Worm (Caenorhabditis elegans) whole organism, L1 larva: ENCODE results near the gene ddx-23.

Experiments used
- C16A3.4 ChIP-seq: fragments of 150-350 bp; optimal IDR thresholded peaks from 2 replicates; lab custom pipeline; 2014; ENCODE audit warnings: missing biosample characterization, missing genetic modification characterization
- C34B4.2 ChIP-seq: sonication (generic microtip); optimal IDR thresholded peaks from 2 replicates; lab custom pipeline; 2017; ENCODE audit warnings: mild to moderate bottlenecking, missing genetic modification characterization, missing compliant biosample characterization
- F16B12.6 ChIP-seq: fragments of 150-350 bp; optimal IDR thresholded peaks from 2 replicates; lab custom pipeline; 2014; ENCODE audit warnings: missing biosample characterization, missing genetic modification characterization
- Y116A8C.19 ChIP-seq: sonication (generic microtip); optimal IDR thresholded peaks from 2 replicates; lab custom pipeline; 2016; ENCODE audit warnings: missing compliant biosample characterization, missing genetic modification characterization, borderline replicate concordance
- aha-1 ChIP-seq: fragments of 150-350 bp; optimal IDR thresholded peaks from 2 replicates; lab custom pipeline; 2014; ENCODE audit warnings: missing biosample characterization, missing genetic modification characterization
- alr-1 ChIP-seq: fragments of 200-800 bp; sonication (Bioruptor generic); optimal IDR thresholded peaks from 2 replicates; lab custom pipeline; 2018; ENCODE audit warnings: borderline replicate concordance, mild to moderate bottlenecking, missing genetic modification characterization, missing compliant biosample characterization
- aly-2 ChIP-seq: fragments of 150-350 bp; optimal IDR thresholded peaks from 2 replicates; lab custom pipeline; 2014; ENCODE audit warnings: missing biosample characterization, missing genetic modification characterization
- blmp-1 ChIP-seq: fragments of 150-350 bp; optimal IDR thresholded peaks from 2 replicates; lab custom pipeline; 2014; ENCODE audit warnings: missing biosample characterization, missing genetic modification characterization
- ceh-90 ChIP-seq: sonication (generic microtip); optimal IDR thresholded peaks from 2 replicates; lab custom pipeline; 2016; ENCODE audit warnings: missing genetic modification characterization, missing compliant biosample characterization
- ces-1 ChIP-seq: fragments of 150-350 bp; optimal IDR thresholded peaks from 2 replicates; lab custom pipeline; 2014; ENCODE audit warnings: missing biosample characterization, missing genetic modification reagents, missing genetic modification characterization
- efl-1 ChIP-seq, 4 experiments: fragments of 150-350 bp; optimal IDR thresholded peaks in 3 of 4; peaks in 1 of 4; 1 replicate in 1 of 4; 2 replicates in 3 of 4; lab custom pipeline; 2014; ENCODE audit warnings: missing biosample characterization in 2 of 4, missing genetic modification characterization in 2 of 4, missing genetic modification reagents in 2 of 4
- egl-27 ChIP-seq, 2 experiments: fragments of 150-350 bp in 1 of 2; sonication (generic microtip); optimal IDR thresholded peaks; 3 replicates each; lab custom pipeline; 2017 to 2018; ENCODE audit warnings: missing biosample characterization in 2 of 2, missing genetic modification characterization in 2 of 2, missing genetic modification reagents in 2 of 2
- elt-3 ChIP-seq, 6 experiments: fragments of 150-350 bp in 1 of 6; sonication (generic microtip); optimal IDR thresholded peaks; 2 replicates each; lab custom pipeline; 2017 to 2018; ENCODE audit warnings: missing biosample characterization in 6 of 6, missing genetic modification characterization in 6 of 6, inconsistent platforms in 1 of 6
- fos-1 ChIP-seq: fragments of 150-350 bp; optimal IDR thresholded peaks from 2 replicates; lab custom pipeline; 2014; ENCODE audit warnings: missing biosample characterization, missing genetic modification characterization
- grh-1 ChIP-seq: fragments of 200-800 bp; sonication (Bioruptor generic); IDR thresholded peaks from 2 replicates; pipeline ENCODE4 v1.3.6; 2022; ENCODE audit warnings: missing genetic modification reagents, missing genetic modification characterization, missing compliant biosample characterization
- hpl-2 ChIP-seq: fragments of 150-350 bp; optimal IDR thresholded peaks from 2 replicates; lab custom pipeline; 2014; ENCODE audit warnings: missing biosample characterization, missing genetic modification reagents, missing genetic modification characterization
- irx-1 ChIP-seq: sonication (generic microtip); optimal IDR thresholded peaks from 2 replicates; lab custom pipeline; 2016; ENCODE audit warnings: missing genetic modification characterization, missing compliant biosample characterization
- isw-1 ChIP-seq: fragments of 200-800 bp; sonication (Bioruptor generic); IDR thresholded peaks from 2 replicates; pipeline ENCODE4 v1.3.6; 2022; ENCODE audit warnings: missing genetic modification characterization, missing compliant biosample characterization
- jun-1 ChIP-seq: fragments of 150-350 bp; optimal IDR thresholded peaks from 2 replicates; lab custom pipeline; 2014; ENCODE audit warnings: missing biosample characterization, missing genetic modification reagents, missing genetic modification characterization
- lin-13 ChIP-seq: fragments of 150-350 bp; optimal IDR thresholded peaks from 2 replicates; lab custom pipeline; 2014; ENCODE audit warnings: missing biosample characterization, missing genetic modification reagents, missing genetic modification characterization
- lin-14 ChIP-seq: fragments of 200-800 bp; sonication (Bioruptor generic); optimal IDR thresholded peaks from 2 replicates; lab custom pipeline; 2018; ENCODE audit warnings: mild to moderate bottlenecking, missing genetic modification characterization, moderate library complexity, missing compliant biosample characterization
- lsy-2 ChIP-seq, 2 experiments: fragments of 150-350 bp; optimal IDR thresholded peaks; 2 replicates each; lab custom pipeline; 2014; ENCODE audit warnings: missing biosample characterization in 2 of 2, missing genetic modification characterization in 2 of 2
- mab-9 ChIP-seq: fragments of 200-800 bp; sonication (Bioruptor generic); IDR thresholded peaks from 2 replicates; pipeline ENCODE4 v1.3.6; 2022; ENCODE audit warnings: missing genetic modification reagents, missing genetic modification characterization, missing compliant biosample characterization
- mef-2 ChIP-seq: fragments of 150-350 bp; optimal IDR thresholded peaks from 2 replicates; lab custom pipeline; 2014; ENCODE audit warnings: missing biosample characterization, missing genetic modification characterization
- mep-1 ChIP-seq: fragments of 150-350 bp; optimal IDR thresholded peaks from 2 replicates; lab custom pipeline; 2014; ENCODE audit warnings: missing biosample characterization, missing genetic modification characterization
- nhr-11 ChIP-seq: fragments of 150-350 bp; optimal IDR thresholded peaks from 2 replicates; lab custom pipeline; 2014; ENCODE audit warnings: missing biosample characterization, missing genetic modification characterization
- nhr-19 ChIP-seq: fragments of 200-800 bp; sonication (Bioruptor generic); conservative IDR thresholded peaks from 2 replicates; pipeline ENCODE4 v1.3.6; 2022; ENCODE audit warnings: missing genetic modification characterization, missing compliant biosample characterization
- nhr-237 ChIP-seq: fragments of 150-350 bp; optimal IDR thresholded peaks from 2 replicates; lab custom pipeline; 2014; ENCODE audit warnings: missing biosample characterization, missing genetic modification characterization
- nhr-28 ChIP-seq: fragments of 150-350 bp; optimal IDR thresholded peaks from 2 replicates; lab custom pipeline; 2014; ENCODE audit warnings: missing biosample characterization, missing genetic modification characterization
- nhr-47 ChIP-seq: sonication (generic microtip); optimal IDR thresholded peaks from 2 replicates; lab custom pipeline; 2016; ENCODE audit warnings: mild to moderate bottlenecking, missing genetic modification characterization, moderate library complexity, missing compliant biosample characterization
- nhr-71 ChIP-seq: sonication (generic microtip); optimal IDR thresholded peaks from 2 replicates; lab custom pipeline; 2016; ENCODE audit warnings: mild to moderate bottlenecking, missing genetic modification characterization, moderate library complexity, missing compliant biosample characterization
- nhr-76 ChIP-seq: sonication (generic microtip); optimal IDR thresholded peaks from 2 replicates; lab custom pipeline; 2017; ENCODE audit warnings: missing biosample characterization, missing genetic modification characterization
- nhr-84 ChIP-seq: sonication (generic microtip); optimal IDR thresholded peaks from 2 replicates; lab custom pipeline; 2017; ENCODE audit warnings: missing biosample characterization, missing genetic modification characterization
- nhr-85 ChIP-seq: sonication (generic microtip); peaks from one replicate; lab custom pipeline; 2016; ENCODE audit warnings: missing genetic modification characterization, inconsistent platforms, missing compliant biosample characterization
- pax-3 ChIP-seq: fragments of 200-800 bp; sonication (Bioruptor generic); optimal IDR thresholded peaks from 2 replicates; lab custom pipeline; 2018; ENCODE audit warnings: mild to moderate bottlenecking, missing genetic modification characterization, moderate library complexity, missing compliant biosample characterization
- snpc-4 ChIP-seq: fragments of 150-350 bp; optimal IDR thresholded peaks from 2 replicates; lab custom pipeline; 2014; ENCODE audit warnings: missing biosample characterization, missing genetic modification characterization
- snu-23 ChIP-seq: sonication (generic microtip); optimal IDR thresholded peaks from 2 replicates; lab custom pipeline; 2016; ENCODE audit warnings: missing genetic modification characterization, missing compliant biosample characterization
- sox-4 ChIP-seq: sonication (generic microtip); optimal IDR thresholded peaks from 2 replicates; lab custom pipeline; 2016; ENCODE audit warnings: missing genetic modification characterization, missing compliant biosample characterization
- sptf-1 ChIP-seq: fragments of 150-350 bp; optimal IDR thresholded peaks from 2 replicates; lab custom pipeline; 2014; ENCODE audit warnings: missing biosample characterization, missing genetic modification characterization
- tbx-2 ChIP-seq: sonication (generic microtip); optimal IDR thresholded peaks from 2 replicates; lab custom pipeline; 2016; ENCODE audit warnings: missing genetic modification characterization, missing compliant biosample characterization
- unc-130 ChIP-seq: fragments of 150-350 bp; optimal IDR thresholded peaks from 2 replicates; lab custom pipeline; 2017; ENCODE audit warnings: missing biosample characterization, missing genetic modification characterization, inconsistent platforms
- unc-30 ChIP-seq: sonication (generic microtip); optimal IDR thresholded peaks from 2 replicates; lab custom pipeline; 2017; ENCODE audit warnings: missing biosample characterization, missing genetic modification characterization
- unc-86 ChIP-seq: sonication (generic microtip); optimal IDR thresholded peaks from 2 replicates; lab custom pipeline; 2016; ENCODE audit warnings: missing genetic modification characterization, missing compliant biosample characterization
- unc-98 ChIP-seq: fragments of 200-800 bp; sonication (Bioruptor generic); IDR thresholded peaks from 2 replicates; pipeline ENCODE4 v1.3.6; 2022; ENCODE audit warnings: missing genetic modification characterization, missing compliant biosample characterization
- ztf-11 ChIP-seq, 2 experiments: sonication (generic microtip); optimal IDR thresholded peaks; 2 replicates each; lab custom pipeline; 2016 to 2017; ENCODE audit warnings: missing genetic modification characterization in 2 of 2, missing biosample characterization in 1 of 2, missing compliant biosample characterization in 1 of 2
- ztf-4 ChIP-seq: fragments of 150-350 bp; optimal IDR thresholded peaks from 2 replicates; lab custom pipeline; 2014; ENCODE audit warnings: missing biosample characterization, missing genetic modification characterization

ddx-23 gene

ce11 chrIII:5823617-5824016, 29.5 kb downstream of the ddx-23 start, which contains the start of gene R12B2.8:
Gene R12B2.8, plus strand, starts transcription at chrIII:5823917.
- TF ChIP-seq mef-2 (tag; lab: Kevin White, UChicago) (no peak), Y116A8C.19 (no peak), nhr-19 (GFP tag; lab: Robert Waterston, UW) (no peak), ztf-4 (tag; lab: Kevin White, UChicago) (no peak), unc-86 (tag; lab: Kevin White, UChicago) (no peak), grh-1 (no peak), unc-98 (GFP tag; lab: Robert Waterston, UW) (no peak), nhr-28 (tag; lab: Kevin White, UChicago) (no peak), lin-13 (GFP tag; lab: Kevin White, UChicago) (no peak), nhr-47 (tag; lab: Kevin White, UChicago) (no peak), nhr-11 (tag; lab: Kevin White, UChicago) (no peak), nhr-76 (tag; lab: Kevin White, UChicago) (no peak)

DNA sequence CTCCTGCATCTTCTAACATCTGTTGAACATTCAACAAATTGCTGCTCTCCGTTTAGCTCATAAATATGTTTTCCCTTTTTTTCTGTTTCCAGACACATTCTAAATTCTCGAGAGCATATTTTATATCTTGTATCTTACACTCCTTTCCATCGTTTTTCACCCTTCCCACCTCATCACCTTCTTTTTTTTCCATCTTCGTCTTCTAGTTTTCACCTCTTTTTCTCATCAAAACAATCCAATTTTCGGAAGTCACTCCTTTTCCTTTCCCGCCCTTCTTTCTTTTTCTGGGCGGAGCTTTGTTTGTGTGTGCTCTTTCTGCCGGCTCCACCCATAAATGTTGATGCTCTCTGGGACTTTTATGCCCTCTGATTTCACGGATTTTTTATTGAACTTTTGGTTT, 30.3 kb downstream of the ddx-23 start:
- TF ChIP-seq jun-1 (tag; lab: Kevin White, UChicago) (no peak), Y116A8C.19 (no peak), efl-1 (optimal IDR thresholded peaks at IDR 0.05; lab: Kevin White, UChicago) (no peak), efl-1 (GFP tag; optimal IDR thresholded peaks at IDR 0.05 in 1 of 2; lab: Kevin White, UChicago) (no peak), lin-14 (GFP tag; lab: Kevin White, UChicago) (peak; percentile 56), mef-2 (tag; lab: Kevin White, UChicago) (no peak), nhr-237 (no peak), grh-1 (no peak), unc-130 (tag; lab: Kevin White, UChicago) (no peak), pax-3 (tag; lab: Kevin White, UChicago) (no peak), blmp-1 (no peak), unc-86 (tag; lab: Kevin White, UChicago) (peak; percentile 18), nhr-85 (tag; lab: Kevin White, UChicago) (no peak)

ce11 chrIII:5815932-5816331, 37.1 kb downstream of the ddx-23 start, which contains the start of gene sma-4:
Gene sma-4, plus strand, starts transcription at chrIII:5816232.
- TF ChIP-seq nhr-19 (GFP tag; lab: Robert Waterston, UW) (no peak), ztf-11 (tag; optimal IDR thresholded peaks at IDR 0.05; lab: Kevin White, UChicago) (no peak), aha-1 (tag; lab: Kevin White, UChicago) (no peak)

- no peak for TF ChIP-seq unc-30 (tag; lab: Kevin White, UChicago)
- TF ChIP-seq mef-2 (tag; lab: Kevin White, UChicago) = no peak
- TF ChIP-seq mep-1 (tag; lab: Kevin White, UChicago) = no peak
- no peak for TF ChIP-seq C16A3.4
- TF ChIP-seq ceh-90 (tag; lab: Kevin White, UChicago) = no peak
- TF ChIP-seq ces-1 (GFP tag; lab: Kevin White, UChicago) = no peak
- no peak for TF ChIP-seq Y116A8C.19
- peak; percentile 32 for TF ChIP-seq snu-23 (GFP tag; lab: Kevin White, UChicago)
- TF ChIP-seq alr-1 (tag; lab: Kevin White, UChicago) = no peak
- no peak for TF ChIP-seq nhr-28 (tag; lab: Kevin White, UChicago)
- TF ChIP-seq grh-1 = peak; percentile 42; the same call in 1 of the 2 replicates
- no peak for TF ChIP-seq hpl-2 (GFP tag; lab: Kevin White, UChicago)
- no peak for TF ChIP-seq pax-3 (tag; lab: Kevin White, UChicago)
- no peak for TF ChIP-seq F16B12.6 (tag; lab: Kevin White, UChicago)
- no peak for TF ChIP-seq fos-1 (tag; lab: Kevin White, UChicago)
- TF ChIP-seq irx-1 (tag; lab: Kevin White, UChicago) = no peak
- no peak for TF ChIP-seq nhr-84 (tag; lab: Kevin White, UChicago)
- peak in 1 of 2 experiments; percentile 14 for TF ChIP-seq efl-1 (optimal IDR thresholded peaks at IDR 0.05; lab: Kevin White, UChicago)
- peak in 1 of 2 experiments; percentile 58 for TF ChIP-seq efl-1 (GFP tag; optimal IDR thresholded peaks at IDR 0.05 in 1 of 2; lab: Kevin White, UChicago)
- no peak for TF ChIP-seq mab-9 (GFP tag; lab: Robert Waterston, UW)
- TF ChIP-seq aha-1 (tag; lab: Kevin White, UChicago) = no peak
- peak; percentile 57 for TF ChIP-seq nhr-71 (tag; lab: Kevin White, UChicago)
- TF ChIP-seq nhr-19 (GFP tag; lab: Robert Waterston, UW) = peak; percentile 35
- TF ChIP-seq sptf-1 (tag; lab: Kevin White, UChicago) = no peak
- TF ChIP-seq tbx-2 (tag; lab: Kevin White, UChicago) = peak; percentile 53
- TF ChIP-seq aly-2 = no peak
- TF ChIP-seq nhr-85 (tag; lab: Kevin White, UChicago) = peak; percentile 90
- no peak for TF ChIP-seq isw-1
- TF ChIP-seq elt-3 (tag; optimal IDR thresholded peaks at IDR 0.05; lab: Kevin White, UChicago) = peak in 2 of 6 experiments; percentile 15 to 34
- peak in 1 of 2 experiments; percentile 17 for TF ChIP-seq lsy-2 (tag; optimal IDR thresholded peaks at IDR 0.05; lab: Kevin White, UChicago)
- TF ChIP-seq sox-4 (tag; lab: Kevin White, UChicago) = no peak
- TF ChIP-seq snpc-4 = no peak
- TF ChIP-seq egl-27 (tag; optimal IDR thresholded peaks at IDR 0.05; lab: Kevin White, UChicago) = no peak
- TF ChIP-seq C34B4.2 (tag; lab: Kevin White, UChicago) = no peak
Observed at ce11 chrIII:5814799-5815198, 38.3 kb downstream of the ddx-23 start, which contains the start of gene R12B2.7. Gene R12B2.7, plus strand, starts transcription at chrIII:5815045.
